Worm (Caenorhabditis elegans) whole organism, young adult: ENCODE results near the gene C27D8.1.

Experiments used
- C06A6.2 ChIP-seq: fragments of 200-800 bp; sonication (Bioruptor generic); conservative IDR thresholded peaks from 2 replicates; pipeline ENCODE4 v1.3.6; 2022; ENCODE audit warnings: missing genetic modification characterization, missing compliant biosample characterization
- F23B12.7 ChIP-seq: sonication (generic microtip); optimal IDR thresholded peaks from 2 replicates; lab custom pipeline; 2017; ENCODE audit warnings: missing genetic modification characterization, mild to moderate bottlenecking, missing compliant biosample characterization, antibody characterized with exemption, moderate library complexity; ENCODE audit not compliant: insufficient read depth
- F33H1.4 ChIP-seq: fragments of 200-800 bp; sonication (Bioruptor generic); IDR thresholded peaks from 2 replicates; pipeline ENCODE4 v1.3.6; 2022; ENCODE audit warnings: missing genetic modification reagents, missing genetic modification characterization, missing compliant biosample characterization
- F49E8.2 ChIP-seq: sonication (generic microtip); optimal IDR thresholded peaks from 3 replicates; lab custom pipeline; 2017; ENCODE audit warnings: missing genetic modification characterization, mild to moderate bottlenecking, missing compliant biosample characterization, antibody characterized with exemption, moderate library complexity; ENCODE audit not compliant: insufficient read depth
- F57A8.1 ChIP-seq: fragments of 200-800 bp; sonication (Bioruptor generic); optimal IDR thresholded peaks from 2 replicates; lab custom pipeline; 2018; ENCODE audit warnings: mild to moderate bottlenecking, missing genetic modification characterization, moderate library complexity, missing compliant biosample characterization
- T07F8.4 ChIP-seq: sonication (generic microtip); optimal IDR thresholded peaks from 2 replicates; lab custom pipeline; 2016; ENCODE audit warnings: mild to moderate bottlenecking, missing genetic modification characterization, moderate library complexity, missing compliant biosample characterization
- Y53F4B.3 ChIP-seq: fragments of 200-800 bp; sonication (Bioruptor generic); IDR thresholded peaks from 2 replicates; pipeline ENCODE4 v1.3.6; 2022; ENCODE audit warnings: missing genetic modification reagents, missing genetic modification characterization, missing compliant biosample characterization
- Y53G8AR.9 ChIP-seq: fragments of 200-800 bp; sonication (Bioruptor generic); conservative IDR thresholded peaks from 2 replicates; pipeline ENCODE4 v1.3.6; 2022; ENCODE audit warnings: missing genetic modification reagents, missing genetic modification characterization, missing compliant biosample characterization
- Y79H2A.3 ChIP-seq: fragments of 200-800 bp; sonication (Bioruptor generic); conservative IDR thresholded peaks from 2 replicates; pipeline ENCODE4 v1.3.6; 2022; ENCODE audit warnings: missing genetic modification reagents, missing genetic modification characterization, missing compliant biosample characterization
- ZK185.1 ChIP-seq: sonication (generic microtip); optimal IDR thresholded peaks from 2 replicates; lab custom pipeline; 2016; ENCODE audit warnings: mild to moderate bottlenecking, missing genetic modification characterization, missing compliant biosample characterization; ENCODE audit not compliant: poor library complexity, severe bottlenecking
- atf-7 ChIP-seq: sonication (generic microtip); optimal IDR thresholded peaks from 2 replicates; lab custom pipeline; 2017; ENCODE audit warnings: mild to moderate bottlenecking, missing genetic modification characterization, missing compliant biosample characterization
- attf-3 ChIP-seq: fragments of 200-800 bp; sonication (Bioruptor generic); conservative IDR thresholded peaks from 2 replicates; pipeline ENCODE4 v1.3.6; 2022; ENCODE audit warnings: missing genetic modification reagents, missing genetic modification characterization, missing compliant biosample characterization
- attf-5 ChIP-seq: fragments of 200-800 bp; sonication (Bioruptor generic); optimal IDR thresholded peaks from 2 replicates; lab custom pipeline; 2018; ENCODE audit warnings: mild to moderate bottlenecking, missing genetic modification characterization, missing compliant biosample characterization
- bed-1 ChIP-seq: fragments of 200-800 bp; sonication (Bioruptor generic); IDR thresholded peaks from 2 replicates; pipeline ENCODE4 v1.3.6; 2022; ENCODE audit warnings: missing genetic modification reagents, missing genetic modification characterization, missing compliant biosample characterization
- ceh-27 ChIP-seq: fragments of 200-800 bp; sonication (Bioruptor generic); optimal IDR thresholded peaks from 2 replicates; lab custom pipeline; 2018; ENCODE audit warnings: mild to moderate bottlenecking, missing genetic modification characterization, moderate library complexity, missing compliant biosample characterization
- ceh-91 ChIP-seq: fragments of 200-800 bp; sonication (Bioruptor generic); IDR thresholded peaks from 2 replicates; pipeline ENCODE4 v1.3.6; 2022; ENCODE audit warnings: missing genetic modification reagents, missing genetic modification characterization, missing compliant biosample characterization
- dpff-1 ChIP-seq: sonication (generic microtip); optimal IDR thresholded peaks from 2 replicates; lab custom pipeline; 2017; ENCODE audit warnings: mild to moderate bottlenecking, missing genetic modification characterization, missing compliant biosample characterization
- dpl-1 ChIP-seq: fragments of 150-350 bp; optimal IDR thresholded peaks from 2 replicates; lab custom pipeline; 2014; ENCODE audit warnings: missing biosample characterization, missing genetic modification reagents, missing genetic modification characterization
- efl-1 ChIP-seq: fragments of 150-350 bp; optimal IDR thresholded peaks from 2 replicates; lab custom pipeline; 2014; ENCODE audit warnings: missing biosample characterization, missing genetic modification reagents, missing genetic modification characterization
- ets-4 ChIP-seq: fragments of 200-800 bp; sonication (Bioruptor generic); optimal IDR thresholded peaks from 2 replicates; lab custom pipeline; 2018; ENCODE audit warnings: mild to moderate bottlenecking, missing genetic modification characterization, missing compliant biosample characterization
- him-1 ChIP-seq: sonication (generic microtip); optimal IDR thresholded peaks from 2 replicates; lab custom pipeline; 2016; ENCODE audit warnings: missing genotype, missing genetic modification reagents, missing genetic modification characterization, missing compliant biosample characterization
- hlh-12 ChIP-seq: sonication (generic microtip); optimal IDR thresholded peaks from 2 replicates; lab custom pipeline; 2016; ENCODE audit warnings: missing genetic modification characterization, missing compliant biosample characterization
- hmg-1.2 ChIP-seq: fragments of 200-800 bp; sonication (Bioruptor generic); IDR thresholded peaks from 2 replicates; pipeline ENCODE4 v1.3.6; 2022; ENCODE audit warnings: missing genetic modification reagents, missing genetic modification characterization, missing compliant biosample characterization
- lag-1 ChIP-seq: fragments of 200-800 bp; sonication (Bioruptor generic); IDR thresholded peaks from 2 replicates; pipeline ENCODE4 v1.3.6; 2022; ENCODE audit warnings: missing genetic modification reagents, missing genetic modification characterization, missing compliant biosample characterization
- lin-54 ChIP-seq: fragments of 200-800 bp; sonication (Bioruptor generic); optimal IDR thresholded peaks from 2 replicates; lab custom pipeline; 2018; ENCODE audit warnings: mild to moderate bottlenecking, missing genetic modification characterization, missing compliant biosample characterization
- lir-1 ChIP-seq: fragments of 200-800 bp; sonication (Bioruptor generic); conservative IDR thresholded peaks from 2 replicates; pipeline ENCODE4 v1.3.6; 2022; ENCODE audit warnings: missing genetic modification reagents, missing genetic modification characterization, missing compliant biosample characterization
- madf-10 ChIP-seq: sonication (generic microtip); optimal IDR thresholded peaks from 2 replicates; lab custom pipeline; 2016; ENCODE audit warnings: mild to moderate bottlenecking, missing genetic modification characterization, missing compliant biosample characterization
- madf-6 ChIP-seq: fragments of 200-800 bp; sonication (Bioruptor generic); IDR thresholded peaks from 2 replicates; pipeline ENCODE4 v1.3.6; 2022; ENCODE audit warnings: missing genetic modification reagents, missing genetic modification characterization, missing compliant biosample characterization
- madf-8 ChIP-seq: fragments of 200-800 bp; sonication (Bioruptor generic); conservative IDR thresholded peaks from 2 replicates; pipeline ENCODE4 v1.3.6; 2022; ENCODE audit warnings: missing genetic modification reagents, missing genetic modification characterization, missing compliant biosample characterization
- mcd-1 ChIP-seq: fragments of 200-800 bp; sonication (Bioruptor generic); IDR thresholded peaks from 2 replicates; pipeline ENCODE4 v1.3.6; 2022; ENCODE audit warnings: missing genetic modification reagents, missing genetic modification characterization, missing compliant biosample characterization
- mxl-1 ChIP-seq: sonication (generic microtip); optimal IDR thresholded peaks from 2 replicates; lab custom pipeline; 2016; ENCODE audit warnings: missing genetic modification characterization, missing compliant biosample characterization
- nfya-1 ChIP-seq: sonication (generic microtip); optimal IDR thresholded peaks from 2 replicates; lab custom pipeline; 2017; ENCODE audit warnings: antibody characterized with exemption, missing compliant biosample characterization, missing genetic modification characterization, borderline replicate concordance; ENCODE audit not compliant: insufficient read depth
- nfyb-1 ChIP-seq: fragments of 200-800 bp; sonication (Bioruptor generic); IDR thresholded peaks from 2 replicates; pipeline ENCODE4 v1.3.6; 2022; ENCODE audit warnings: missing genetic modification reagents, missing genetic modification characterization, missing compliant biosample characterization
- nhr-120 ChIP-seq: fragments of 200-800 bp; sonication (Bioruptor generic); IDR thresholded peaks from 2 replicates; pipeline ENCODE4 v1.3.6; 2022; ENCODE audit warnings: missing genetic modification characterization, missing compliant biosample characterization
- nhr-90 ChIP-seq: sonication (generic microtip); optimal IDR thresholded peaks from 2 replicates; lab custom pipeline; 2016; ENCODE audit warnings: missing genotype, mild to moderate bottlenecking, missing genetic modification characterization, missing compliant biosample characterization
- pbrm-1 ChIP-seq: fragments of 200-800 bp; sonication (Bioruptor generic); IDR thresholded peaks from 2 replicates; pipeline ENCODE4 v1.3.6; 2022; ENCODE audit warnings: missing genetic modification reagents, missing genetic modification characterization, missing compliant biosample characterization
- pha-4 ChIP-seq: fragments of 150-350 bp; sonication (generic microtip); optimal IDR thresholded peaks from 2 replicates; lab custom pipeline; 2014; ENCODE audit warnings: missing biosample characterization, missing genetic modification reagents, missing genetic modification characterization
- snpc-1.3 ChIP-seq: sonication (generic microtip); optimal IDR thresholded peaks from 2 replicates; lab custom pipeline; 2017; ENCODE audit warnings: missing genetic modification characterization, mild to moderate bottlenecking, missing compliant biosample characterization, antibody characterized with exemption, moderate library complexity, missing genotype, missing genetic modification reagents; ENCODE audit not compliant: insufficient read depth
- snpc-4 ChIP-seq, 5 experiments: fragments of 150-350 bp in 1 of 5; sonication (generic microtip) in 4 of 5; optimal IDR thresholded peaks; 2 replicates each; lab custom pipeline; 2014 to 2018; ENCODE audit warnings: missing genetic modification characterization in 5 of 5, missing biosample characterization in 3 of 5, antibody characterized with exemption in 2 of 5, mild to moderate bottlenecking in 2 of 5, missing compliant biosample characterization in 2 of 5, missing genotype in 2 of 5, moderate library complexity in 2 of 5, missing genetic modification reagents in 1 of 5
- tbp1 ChIP-seq: fragments of 200-800 bp; sonication (Bioruptor generic); optimal IDR thresholded peaks from 2 replicates; lab custom pipeline; 2018; ENCODE audit warnings: mild to moderate bottlenecking, missing genetic modification characterization, missing compliant biosample characterization
- tbx-9 ChIP-seq: sonication (generic microtip); optimal IDR thresholded peaks from 2 replicates; lab custom pipeline; 2016; ENCODE audit warnings: borderline replicate concordance, missing genetic modification characterization, inconsistent platforms, missing compliant biosample characterization
- unc-62 ChIP-seq: fragments of 150-350 bp; optimal IDR thresholded peaks from 2 replicates; lab custom pipeline; 2014; ENCODE audit warnings: missing biosample characterization, missing genetic modification reagents, missing genetic modification characterization
- ztf-22 ChIP-seq: fragments of 200-800 bp; sonication (Bioruptor generic); optimal IDR thresholded peaks from 2 replicates; lab custom pipeline; 2018; ENCODE audit warnings: mild to moderate bottlenecking, missing genetic modification characterization, moderate library complexity, missing compliant biosample characterization
- ztf-28 ChIP-seq: fragments of 200-800 bp; sonication (Bioruptor generic); IDR thresholded peaks from 2 replicates; pipeline ENCODE4 v1.3.6; 2022; ENCODE audit warnings: missing genetic modification reagents, missing genetic modification characterization, missing compliant biosample characterization

C27D8.1 gene

ce11 chrIV:12721106-12721505 lies 3.5 kb downstream of the C27D8.1 start, which contains the start of gene T23F6.2:
T23F6.2 (plus strand) TSS chrIV:12721356.
- TF ChIP-seq F49E8.2 (tag; lab: Kevin White, UChicago) (no peak), nfya-1 (no peak), F57A8.1 (GFP tag; lab: Kevin White, UChicago) (no peak), F23B12.7 (tag; lab: Kevin White, UChicago) (no peak), ztf-28 (GFP tag; lab: Robert Waterston, UW) (no peak)

- TF ChIP-seq ceh-91 (no peak), efl-1 (GFP tag; lab: Kevin White, UChicago) (peak; percentile 96), ets-4 (GFP tag; lab: Kevin White, UChicago) (no peak), Y79H2A.3 (GFP tag; lab: Robert Waterston, UW) (no peak), dpl-1 (GFP tag; lab: Kevin White, UChicago) (peak; percentile 94), nfya-1 (no peak), F49E8.2 (tag; lab: Kevin White, UChicago) (peak; percentile 47), dpff-1 (tag; lab: Kevin White, UChicago) (no peak), snpc-1.3 (tag; lab: Kevin White, UChicago) (no peak), attf-3 (peak; percentile 100), madf-6 (GFP tag; lab: Robert Waterston, UW) (peak; percentile 25; the same call in 1 of the 2 replicates), tbx-9 (no peak), ZK185.1 (peak; percentile 73), ztf-22 (no peak), Y53F4B.3 (GFP tag; lab: Robert Waterston, UW) (no peak), hlh-12 (no peak), F23B12.7 (tag; lab: Kevin White, UChicago) (peak; percentile 74), F57A8.1 (GFP tag; lab: Kevin White, UChicago) (no peak), hmg-1.2 (GFP tag; lab: Robert Waterston, UW) (peak; percentile 46), ceh-27 (GFP tag; lab: Kevin White, UChicago) (peak; percentile 71), tbp1 (GFP tag; lab: Kevin White, UChicago) (peak; percentile 37), lir-1 (0 out of 2 replicates have a peak, but pooled peaks have one; percentile 13), him-1 (tag; lab: Kevin White, UChicago) (peak; percentile 29), bed-1 (GFP tag; lab: Robert Waterston, UW) (no peak), lin-54 (GFP tag; lab: Kevin White, UChicago) (peak; percentile 98), nhr-120 (GFP tag; lab: Robert Waterston, UW) (no peak), mxl-1 (no peak), attf-5 (GFP tag; lab: Kevin White, UChicago) (peak; percentile 77), F33H1.4 (GFP tag; lab: Robert Waterston, UW) (peak; percentile 52), pha-4 (tag; lab: Kevin White, UChicago) (peak; percentile 61), C06A6.2 (GFP tag; lab: Robert Waterston, UW) (no peak), snpc-4 (GFP tag; optimal IDR thresholded peaks at IDR 0.05; lab: Kevin White, UChicago) (no peak), snpc-4 (tag; optimal IDR thresholded peaks at IDR 0.05; lab: Kevin White, UChicago) (peak in 2 of 4 experiments; percentile 41 to 72), atf-7 (tag; lab: Kevin White, UChicago) (no peak), Y53G8AR.9 (GFP tag; lab: Robert Waterston, UW) (peak; percentile 40; the same call in 1 of the 2 replicates), lag-1 (no peak), nfyb-1 (GFP tag; lab: Robert Waterston, UW) (peak; percentile 74), madf-8 (GFP tag; lab: Robert Waterston, UW) (no peak), mcd-1 (GFP tag; lab: Robert Waterston, UW) (peak; percentile 81), T07F8.4 (no peak), nhr-90 (tag; lab: Kevin White, UChicago) (no peak), unc-62 (GFP tag; lab: Kevin White, UChicago) (no peak), madf-10 (tag; lab: Kevin White, UChicago) (peak; percentile 55), pbrm-1 (peak; percentile 54; the same call in 1 of the 2 replicates)
Observed at ce11 chrIV:12724641-12725040, 7.0 kb downstream of the C27D8.1 start, which contains the start of the genes T23F6.3 and rbd-1. T23F6.3 (minus strand) TSS chrIV:12724760. rbd-1 (plus strand) TSS chrIV:12724986.
